Worm (Caenorhabditis elegans) whole organism, midembryonic: ENCODE data around the gene ZC262.7.

ENCODE experiments used
- cog-1 ChIP-seq: sonication (generic microtip); optimal IDR thresholded peaks from 2 replicates; lab custom pipeline; 2016; ENCODE audit warnings: missing genetic modification characterization, missing compliant biosample characterization
- flt-1 ChIP-seq: fragments of 200-800 bp; sonication (Bioruptor generic); IDR thresholded peaks from 2 replicates; pipeline ENCODE4 v1.3.6; 2022; ENCODE audit warnings: missing genetic modification characterization, missing compliant biosample characterization
- ref-1 ChIP-seq: fragments of 200-800 bp; sonication (Bioruptor generic); conservative IDR thresholded peaks from 2 replicates; pipeline ENCODE4 v1.3.6; 2022; ENCODE audit warnings: missing genetic modification reagents, missing genetic modification characterization, missing compliant biosample characterization
- ztf-29 ChIP-seq: fragments of 200-800 bp; sonication (Bioruptor generic); IDR thresholded peaks from 2 replicates; pipeline ENCODE4 v1.3.6; 2022; ENCODE audit warnings: missing genetic modification reagents, missing genetic modification characterization, missing compliant biosample characterization

DNA sequence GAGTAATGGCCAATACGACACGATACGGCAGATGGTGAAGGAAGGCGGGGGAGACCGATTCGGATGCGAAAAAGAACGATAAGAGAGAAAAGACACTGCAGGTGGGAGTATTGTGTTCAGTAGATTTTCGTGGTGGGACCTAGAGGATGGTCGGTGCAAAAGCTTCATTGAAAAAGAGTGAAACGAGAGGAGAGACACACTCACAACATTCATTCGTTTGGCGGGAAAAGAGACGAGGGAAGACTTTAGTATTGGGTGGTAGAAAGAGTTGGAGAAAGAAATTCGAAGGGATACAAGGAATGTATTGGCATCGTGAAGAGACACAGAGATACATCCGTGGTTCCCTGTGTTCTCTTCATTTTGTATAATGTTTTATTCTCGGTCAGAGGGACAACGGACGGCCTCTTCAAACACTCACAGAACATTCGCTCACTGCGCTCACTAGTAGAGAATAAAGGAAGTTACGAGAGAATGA is 12.3 kb upstream of the ZC262.7 start:
- peak; percentile 68 for TF ChIP-seq flt-1 (GFP tag; lab: Robert Waterston, UW)
- TF ChIP-seq ztf-29: peak; percentile 27; the same call in 1 of the 2 replicates
- TF ChIP-seq ref-1 (GFP tag; lab: Robert Waterston, UW): no peak
- peak; percentile 67 for TF ChIP-seq cog-1 (tag; lab: Kevin White, UChicago)
